Worm (Caenorhabditis elegans) whole organism, early embryonic: ENCODE results near the gene unc-39.

Source experiments
- ama-1 ChIP-seq: fragments of 150-350 bp; optimal IDR thresholded peaks from 2 replicates; lab custom pipeline; 2014
- ceh-13 ChIP-seq: fragments of 200-800 bp; sonication (Bioruptor generic); optimal IDR thresholded peaks from 2 replicates; lab custom pipeline; 2018; ENCODE audit warnings: mild to moderate bottlenecking, missing genetic modification characterization, missing compliant biosample characterization
- ets-7 ChIP-seq: sonication (generic microtip); optimal IDR thresholded peaks from 2 replicates; lab custom pipeline; 2016; ENCODE audit warnings: missing genotype, missing genetic modification characterization, missing compliant biosample characterization
- scrt-1 ChIP-seq: fragments of 200-800 bp; sonication (Bioruptor generic); IDR thresholded peaks from 2 replicates; pipeline ENCODE4 v1.3.6; 2022; ENCODE audit warnings: missing genetic modification characterization, missing compliant biosample characterization

- TF ChIP-seq scrt-1 (GFP tag; lab: Robert Waterston, UW) (no peak), ets-7 (tag; lab: Kevin White, UChicago) (no peak), ceh-13 (GFP tag; lab: Kevin White, UChicago) (no peak), ama-1 (lab: Kevin White, UChicago) (no peak)
Observed at ce11 chrV:14336655-14337054, 36.2 kb upstream of the unc-39 start, which contains the start of gene srm-6.
